Fruit fly (Drosophila melanogaster) whole organism, embryonic: Measurements from ENCODE around the gene kirre.

Experiments
- Adf1 ChIP-seq: fragments of 200-800 bp; sonication (Bioruptor generic); IDR thresholded peaks from 2 replicates; pipeline ENCODE4 v1.3.6; 2022; ENCODE audit warnings: missing biosample characterization, missing genetic modification characterization
- Aef1 ChIP-seq: fragments of 200-800 bp; sonication (Bioruptor generic); IDR thresholded peaks from 3 replicates; pipeline ENCODE4 v1.3.6; 2022; ENCODE audit warnings: missing biosample characterization, missing genetic modification characterization
- Antp ChIP-seq: fragments of 200-800 bp; sonication (Bioruptor generic); optimal IDR thresholded peaks from 3 replicates; lab custom pipeline; 2016; ENCODE audit warnings: missing biosample characterization, missing genetic modification characterization
- Blimp-1 ChIP-seq: fragments of 200-800 bp; sonication (Bioruptor generic); optimal IDR thresholded peaks from 3 replicates; lab custom pipeline; 2018; ENCODE audit warnings: missing biosample characterization, missing genetic modification characterization, mild to moderate bottlenecking, moderate library complexity, missing genetic modification reagents
- CG1024 ChIP-seq: fragments of 200-800 bp; sonication (Bioruptor generic); IDR thresholded peaks from 2 replicates; pipeline ENCODE4 v1.3.6; 2022; ENCODE audit warnings: missing biosample characterization, missing genetic modification characterization
- CG11398 ChIP-seq: fragments of 200-800 bp; sonication (Bioruptor generic); optimal IDR thresholded peaks from 2 replicates; lab custom pipeline; 2016; ENCODE audit warnings: missing biosample characterization, missing genetic modification characterization
- CG11456 ChIP-seq: fragments of 200-800 bp; sonication (Bioruptor generic); IDR thresholded peaks from 3 replicates; pipeline ENCODE4 v1.3.6; 2022; ENCODE audit warnings: missing biosample characterization, missing genetic modification characterization
- CG12299 ChIP-seq: fragments of 200-800 bp; sonication (Bioruptor generic); optimal IDR thresholded peaks from 2 replicates; lab custom pipeline; 2018; ENCODE audit warnings: missing biosample characterization, mild to moderate bottlenecking, missing genetic modification characterization
- CG13296 ChIP-seq: fragments of 200-800 bp; sonication (Bioruptor generic); optimal IDR thresholded peaks from 3 replicates; lab custom pipeline; 2018; ENCODE audit warnings: missing biosample characterization, mild to moderate bottlenecking, missing genetic modification characterization
- CG13624 ChIP-seq: fragments of 200-800 bp; sonication (Bioruptor generic); optimal IDR thresholded peaks from 2 replicates; lab custom pipeline; 2016; ENCODE audit warnings: missing biosample characterization, missing genetic modification characterization
- CG1647 ChIP-seq: fragments of 200-800 bp; sonication (Bioruptor generic); optimal IDR thresholded peaks from 3 replicates; lab custom pipeline; 2016; ENCODE audit warnings: missing biosample characterization, missing genetic modification characterization
- CG16779 ChIP-seq: fragments of 200-800 bp; sonication (Bioruptor generic); IDR thresholded peaks from 2 replicates; pipeline ENCODE4 v1.3.6; 2022; ENCODE audit warnings: missing biosample characterization, missing genetic modification characterization
- CG18476 ChIP-seq: fragments of 200-800 bp; sonication (Bioruptor generic); optimal IDR thresholded peaks from 2 replicates; lab custom pipeline; 2016; ENCODE audit warnings: missing biosample characterization, mild to moderate bottlenecking, missing genetic modification characterization
- CG2129 ChIP-seq: fragments of 200-800 bp; sonication (Bioruptor generic); IDR thresholded peaks from 2 replicates; pipeline ENCODE4 v1.3.6; 2022; ENCODE audit warnings: missing biosample characterization, missing genetic modification characterization; ENCODE audit not compliant: partially characterized antibody
- CG2875 ChIP-seq: fragments of 200-800 bp; sonication (Bioruptor generic); optimal IDR thresholded peaks from 2 replicates; lab custom pipeline; 2017; ENCODE audit warnings: missing biosample characterization, mild to moderate bottlenecking, missing genetic modification characterization, missing genetic modification reagents
- CG3065 ChIP-seq: fragments of 200-800 bp; sonication (Bioruptor generic); optimal IDR thresholded peaks from 2 replicates; lab custom pipeline; 2016; ENCODE audit warnings: missing biosample characterization, missing genetic modification characterization
- CG31441 ChIP-seq: fragments of 200-800 bp; sonication (Bioruptor generic); IDR thresholded peaks from 2 replicates; pipeline ENCODE4 v1.3.6; 2022; ENCODE audit warnings: missing biosample characterization, missing genetic modification characterization
- CG42726 ChIP-seq: fragments of 200-800 bp; sonication (Bioruptor generic); IDR thresholded peaks from 2 replicates; pipeline ENCODE4 v1.3.6; 2022; ENCODE audit warnings: missing biosample characterization, missing genetic modification characterization; ENCODE audit not compliant: partially characterized antibody
- CG5180 ChIP-seq: fragments of 200-800 bp; sonication (Bioruptor generic); optimal IDR thresholded peaks from 3 replicates; lab custom pipeline; 2017; ENCODE audit warnings: missing biosample characterization, missing genetic modification characterization, mild to moderate bottlenecking, moderate library complexity, missing genetic modification reagents
- CG6791 ChIP-seq: fragments of 200-800 bp; sonication (Bioruptor generic); IDR thresholded peaks from 3 replicates; pipeline ENCODE4 v1.3.6; 2022; ENCODE audit warnings: missing biosample characterization, missing genetic modification characterization; ENCODE audit not compliant: partially characterized antibody
- CG7271 ChIP-seq: fragments of 200-800 bp; sonication (Bioruptor generic); optimal IDR thresholded peaks from 2 replicates; lab custom pipeline; 2018; ENCODE audit warnings: missing biosample characterization, mild to moderate bottlenecking, missing genetic modification characterization, moderate library complexity
- Deaf1 ChIP-seq: fragments of 200-800 bp; optimal IDR thresholded peaks from 3 replicates; lab custom pipeline; 2019; ENCODE audit warnings: missing biosample characterization, mild to moderate bottlenecking, missing genetic modification characterization, moderate library complexity
- Dek ChIP-seq: fragments of 200-800 bp; sonication (Bioruptor generic); optimal IDR thresholded peaks from 3 replicates; lab custom pipeline; 2019; ENCODE audit warnings: missing biosample characterization, mild to moderate bottlenecking, missing genetic modification characterization, moderate library complexity
- Dip3 ChIP-seq: fragments of 200-800 bp; sonication (Bioruptor generic); optimal IDR thresholded peaks from 3 replicates; lab custom pipeline; 2016; ENCODE audit warnings: missing biosample characterization, missing genetic modification characterization
- H2.0 ChIP-seq: fragments of 200-800 bp; sonication (Bioruptor generic); IDR thresholded peaks from 2 replicates; pipeline ENCODE4 v1.3.6; 2022; ENCODE audit warnings: missing biosample characterization, missing genetic modification characterization
- HHEX ChIP-seq: fragments of 200-800 bp; sonication (Bioruptor generic); optimal IDR thresholded peaks from 3 replicates; lab custom pipeline; 2017; ENCODE audit warnings: missing biosample characterization, mild to moderate bottlenecking, missing genetic modification characterization, missing genetic modification reagents
- Lhr ChIP-seq: fragments of 200-800 bp; sonication (Bioruptor generic); optimal IDR thresholded peaks from 3 replicates; lab custom pipeline; 2017; ENCODE audit warnings: mild to moderate bottlenecking, missing biosample characterization, missing genetic modification reagents, missing genetic modification characterization
- Meics ChIP-seq: fragments of 200-800 bp; sonication (Bioruptor generic); optimal IDR thresholded peaks from 2 replicates; lab custom pipeline; 2017; ENCODE audit warnings: missing biosample characterization, mild to moderate bottlenecking, missing genetic modification characterization
- NC2α ChIP-seq: fragments of 200-800 bp; sonication (Bioruptor generic); optimal IDR thresholded peaks from 2 replicates; lab custom pipeline; 2016; ENCODE audit warnings: missing biosample characterization, missing genetic modification characterization
- Side ChIP-seq: fragments of 200-800 bp; sonication (Bioruptor generic); optimal IDR thresholded peaks from 2 replicates; lab custom pipeline; 2016; ENCODE audit warnings: missing biosample characterization, missing genetic modification characterization
- Stat92E ChIP-seq, 3 experiments: fragments of >200 bp in 2 of 3; fragments of 200-800 bp in 1 of 3; sonication (Bioruptor generic) in 1 of 3; optimal IDR thresholded peaks; 2 replicates each; lab custom pipeline; 2017 to 2019; ENCODE audit warnings: missing biosample characterization in 3 of 3, missing genetic modification characterization in 3 of 3, mild to moderate bottlenecking in 1 of 3, moderate library complexity in 1 of 3
- chinmo ChIP-seq: fragments of 200-800 bp; sonication (Bioruptor generic); IDR thresholded peaks from 4 replicates; pipeline ENCODE4 v1.3.6; 2022; ENCODE audit warnings: missing biosample characterization, missing genetic modification characterization; ENCODE audit not compliant: partially characterized antibody
- dm ChIP-seq: fragments of 200-800 bp; sonication (Bioruptor generic); optimal IDR thresholded peaks from 3 replicates; lab custom pipeline; 2016; ENCODE audit warnings: missing biosample characterization, missing genetic modification characterization
- eyg ChIP-seq: fragments of 200-800 bp; sonication (Bioruptor generic); optimal IDR thresholded peaks from 3 replicates; lab custom pipeline; 2016; ENCODE audit warnings: missing biosample characterization, missing genetic modification characterization
- gro ChIP-seq: fragments of 200-800 bp; sonication (Bioruptor generic); optimal IDR thresholded peaks from 2 replicates; lab custom pipeline; 2016; ENCODE audit warnings: missing biosample characterization, missing genetic modification characterization
- gt ChIP-seq: fragments of 200-800 bp; sonication (Bioruptor generic); IDR thresholded peaks from 2 replicates; pipeline ENCODE4 v1.3.6; 2022; ENCODE audit warnings: missing biosample characterization, missing genetic modification characterization
- h ChIP-seq: fragments of >200 bp; optimal IDR thresholded peaks from 2 replicates; lab custom pipeline; 2017
- ken ChIP-seq: fragments of 200-800 bp; sonication (Bioruptor generic); IDR thresholded peaks from 3 replicates; pipeline ENCODE4 v1.3.6; 2022; ENCODE audit warnings: missing biosample characterization, missing genetic modification characterization
- lilli ChIP-seq: fragments of 200-800 bp; sonication (Bioruptor generic); optimal IDR thresholded peaks from 3 replicates; lab custom pipeline; 2016; ENCODE audit warnings: missing biosample characterization, missing genetic modification characterization
- mam ChIP-seq: fragments of 200-800 bp; sonication (Bioruptor generic); optimal IDR thresholded peaks from 3 replicates; lab custom pipeline; 2016; ENCODE audit warnings: missing biosample characterization, missing genetic modification characterization
- mirr ChIP-seq: fragments of 200-800 bp; sonication (Bioruptor generic); optimal IDR thresholded peaks from 3 replicates; lab custom pipeline; 2018; ENCODE audit warnings: missing biosample characterization, mild to moderate bottlenecking, missing genetic modification characterization
- mld ChIP-seq: fragments of 200-800 bp; sonication (Bioruptor generic); IDR thresholded peaks from 3 replicates; pipeline ENCODE4 v1.3.6; 2022; ENCODE audit warnings: missing biosample characterization, missing genetic modification characterization; ENCODE audit not compliant: partially characterized antibody
- nau ChIP-seq: fragments of 200-800 bp; sonication (Bioruptor generic); optimal IDR thresholded peaks from 3 replicates; lab custom pipeline; 2017; ENCODE audit warnings: missing biosample characterization, mild to moderate bottlenecking, missing genetic modification characterization, missing genetic modification reagents
- pho ChIP-seq: fragments of 200-800 bp; sonication (Bioruptor generic); optimal IDR thresholded peaks from 2 replicates; lab custom pipeline; 2016; ENCODE audit warnings: missing biosample characterization, missing genetic modification characterization
- pros ChIP-seq: fragments of 200-800 bp; sonication (Bioruptor generic); optimal IDR thresholded peaks from 3 replicates; lab custom pipeline; 2019; ENCODE audit warnings: missing biosample characterization, mild to moderate bottlenecking, missing genetic modification characterization, moderate library complexity
- sob ChIP-seq: fragments of 200-800 bp; sonication (Bioruptor generic); IDR thresholded peaks from 2 replicates; pipeline ENCODE4 v1.3.6; 2022; ENCODE audit warnings: missing biosample characterization, missing genetic modification characterization
- sqz ChIP-seq: fragments of 200-800 bp; sonication (Bioruptor generic); optimal IDR thresholded peaks from 3 replicates; lab custom pipeline; 2018; ENCODE audit warnings: missing biosample characterization, mild to moderate bottlenecking, missing genetic modification characterization
- sug ChIP-seq: fragments of 200-800 bp; optimal IDR thresholded peaks from 2 replicates; lab custom pipeline; 2019; ENCODE audit warnings: missing biosample characterization, mild to moderate bottlenecking, missing genetic modification characterization, moderate library complexity
- tx ChIP-seq: fragments of 200-800 bp; sonication (Bioruptor generic); optimal IDR thresholded peaks from 2 replicates; lab custom pipeline; 2016; ENCODE audit warnings: missing biosample characterization, missing genetic modification characterization
- vnd ChIP-seq: fragments of 200-800 bp; sonication (Bioruptor generic); IDR thresholded peaks from 3 replicates; pipeline ENCODE4 v1.3.6; 2022; ENCODE audit warnings: missing biosample characterization, missing genetic modification characterization; ENCODE audit not compliant: partially characterized antibody

Gene kirre

dm6 chrX:2703693-2704092, 36.5 kb upstream of the kirre start, which contains the start of gene Ugalt (continued):
- TF ChIP-seq Blimp-1 (GFP tag; lab: Kevin White, UChicago) (peak; percentile 100), gt (GFP tag; lab: Robert Waterston, UW) (peak; percentile 100), CG16779 (GFP tag; lab: Robert Waterston, UW) (peak; percentile 100), Side (peak; percentile 100), chinmo (GFP tag; lab: Robert Waterston, UW) (peak; percentile 66; the same call in 1 of the 4 replicates), mld (GFP tag; lab: Robert Waterston, UW) (no peak), CG11456 (GFP tag; lab: Robert Waterston, UW) (peak; percentile 100), mirr (GFP tag; lab: Kevin White, UChicago) (peak; percentile 100), pho (GFP tag; lab: Kevin White, UChicago) (peak; percentile 100), sob (peak; percentile 100), Adf1 (peak; percentile 99), Aef1 (GFP tag; lab: Robert Waterston, UW) (peak; percentile 100), NC2α (GFP tag; lab: Kevin White, UChicago) (peak; percentile 100), sqz (GFP tag; lab: Kevin White, UChicago) (peak; percentile 100), CG7271 (peak; percentile 100), mam (GFP tag; lab: Kevin White, UChicago) (peak; percentile 100), CG12299 (tag; lab: Kevin White, UChicago) (peak; percentile 100), CG42726 (peak; percentile 79), CG11398 (GFP tag; lab: Kevin White, UChicago) (peak; percentile 100), CG13296 (GFP tag; lab: Kevin White, UChicago) (peak; percentile 100), Meics (GFP tag; lab: Kevin White, UChicago) (peak; percentile 100), CG5180 (GFP tag; lab: Kevin White, UChicago) (peak; percentile 96), CG1024 (GFP tag; lab: Robert Waterston, UW) (peak; percentile 100), sug (peak; percentile 99), CG13624 (GFP tag; lab: Kevin White, UChicago) (peak; percentile 100), nau (GFP tag; lab: Kevin White, UChicago) (peak; percentile 100), gro (GFP tag; lab: Kevin White, UChicago) (peak; percentile 100), tx (GFP tag; lab: Kevin White, UChicago) (peak; percentile 100), eyg (peak; percentile 100), lilli (GFP tag; lab: Kevin White, UChicago) (peak; percentile 100), pros (GFP tag; lab: Kevin White, UChicago) (peak; percentile 95), dm (GFP tag; lab: Kevin White, UChicago) (peak; percentile 100), vnd (no peak), HHEX (GFP tag; lab: Kevin White, UChicago) (peak; percentile 100), Deaf1 (tag; lab: Kevin White, UChicago) (peak; percentile 95), CG6791 (GFP tag; lab: Robert Waterston, UW) (peak; percentile 35; the same call in 1 of the 3 replicates), CG2875 (GFP tag; lab: Kevin White, UChicago) (peak; percentile 100), Antp (GFP tag; lab: Kevin White, UChicago) (peak; percentile 100), CG3065 (GFP tag; lab: Kevin White, UChicago) (peak; percentile 100), h (lab: Kevin White, UChicago) (no peak), Dip3 (GFP tag; lab: Kevin White, UChicago) (peak; percentile 100), CG31441 (GFP tag; lab: Robert Waterston, UW) (peak; percentile 100), CG2129 (GFP tag; lab: Robert Waterston, UW) (no peak), CG18476 (GFP tag; lab: Kevin White, UChicago) (peak; percentile 100), Stat92E (GFP tag; optimal IDR thresholded peaks at IDR 0.05; lab: Kevin White, UChicago) (peak in 1 of 3 experiments; percentile 99), Lhr (GFP tag; lab: Kevin White, UChicago) (peak; percentile 100), ken (GFP tag; lab: Robert Waterston, UW) (peak; percentile 100), CG1647 (GFP tag; lab: Kevin White, UChicago) (peak; percentile 100), Dek (tag; lab: Kevin White, UChicago) (peak; percentile 100), H2.0 (GFP tag; lab: Robert Waterston, UW) (peak; percentile 100)
